Worm (Caenorhabditis elegans): Measurements from ENCODE around the gene Y51A2B.16.

Gene Y51A2B.16

DNA sequence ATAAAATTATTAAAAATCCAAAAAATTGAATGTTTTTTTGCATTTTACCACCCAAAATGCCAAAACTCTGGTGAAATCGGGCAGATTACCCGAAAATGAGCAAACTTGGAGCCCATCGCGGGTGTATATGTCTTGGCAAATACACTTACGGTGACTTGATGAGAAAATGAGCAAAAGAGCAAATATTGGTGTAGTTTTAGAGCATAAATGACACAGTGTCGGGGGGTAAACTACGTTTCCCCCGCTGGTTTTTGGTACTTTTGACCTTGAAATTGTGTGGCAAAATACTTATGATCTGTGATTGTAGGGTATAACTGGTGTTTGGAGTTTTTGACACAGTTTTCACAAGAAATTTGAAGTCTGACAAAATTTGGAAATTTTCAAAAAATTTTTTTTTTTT is 15.2 kb upstream of the Y51A2B.16 start, which contains the start of gene ZK262.2:
TSS of gene ZK262.2 (minus strand) at position 101 of the 400 bp plus-strand sequence.
- TF ChIP-seq ztf-6 (GFP tag; IDR thresholded peaks at IDR 0.05) = no peak
- no peak for TF ChIP-seq dpff-1 (tag; optimal IDR thresholded peaks at IDR 0.05)
- TF ChIP-seq somi-1 (GFP tag; optimal IDR thresholded peaks at IDR 0.05) = no peak
- no peak for TF ChIP-seq zfh-2 (GFP tag; conservative IDR thresholded peaks at IDR 0.05)
- no peak for TF ChIP-seq hsf-1 (GFP tag; IDR thresholded peaks at IDR 0.05)
- TF ChIP-seq madf-6 (GFP tag; IDR thresholded peaks at IDR 0.05) = no peak

DNA sequence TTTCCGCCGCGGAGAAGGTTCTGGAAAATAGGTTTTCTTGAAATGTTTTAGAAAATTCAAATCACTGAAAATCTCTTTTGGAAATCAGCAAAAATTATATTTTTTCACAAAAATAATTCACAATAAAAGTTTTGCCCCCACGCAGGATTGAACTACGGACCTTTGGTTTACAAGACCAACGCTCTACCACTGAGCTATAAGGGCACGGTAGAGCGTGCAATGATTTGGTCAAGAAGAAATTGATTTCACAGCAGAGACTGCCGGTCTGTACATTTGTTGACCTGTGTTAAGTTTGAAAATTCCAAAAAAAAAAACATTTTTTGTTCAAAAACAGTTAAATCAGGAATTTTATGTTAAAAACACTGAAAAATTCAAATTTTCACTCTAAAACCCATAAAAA is 14.6 kb upstream of the Y51A2B.16 start:
- TF ChIP-seq B0019.2 (GFP tag; conservative IDR thresholded peaks at IDR 0.05) (no peak), snpc-4 (GFP tag; optimal IDR thresholded peaks at IDR 0.05) (peak; percentile 60), snpc-4 (tag; optimal IDR thresholded peaks at IDR 0.05) (peak in 2 of 4 experiments; percentile 18 to 74), tlf-1 (GFP tag; optimal IDR thresholded peaks at IDR 0.05) (no peak), dpff-1 (tag; optimal IDR thresholded peaks at IDR 0.05) (no peak), mes-4 (tag; optimal IDR thresholded peaks at IDR 0.05) (no peak), hmg-20 (GFP tag; IDR thresholded peaks at IDR 0.05) (no peak), aptf-3 (GFP tag; IDR thresholded peaks at IDR 0.05) (no peak), snpc-1.1 (tag; optimal IDR thresholded peaks at IDR 0.05; ENCODE audit: insufficient read depth) (peak; percentile 44), F39B2.1 (GFP tag; IDR thresholded peaks at IDR 0.05) (no peak), lin-35 (GFP tag; optimal IDR thresholded peaks at IDR 0.05) (peak in 1 of 3 experiments; percentile 56), pha-4 (tag; optimal IDR thresholded peaks at IDR 0.05) (no peak), rcor-1 (GFP tag; IDR thresholded peaks at IDR 0.05) (peak; percentile 28; the same call in 1 of the 2 replicates), F55B11.4 (tag; optimal IDR thresholded peaks at IDR 0.05; ENCODE audit: borderline replicate concordance, insufficient read depth) (no peak), die-1 (tag; optimal IDR thresholded peaks at IDR 0.05) (peak; percentile 67), egl-44 (GFP tag; IDR thresholded peaks at IDR 0.05) (no peak), ztf-25 (GFP tag; IDR thresholded peaks at IDR 0.05) (peak; percentile 81; the same call in 1 of the 2 replicates), madf-6 (GFP tag; IDR thresholded peaks at IDR 0.05) (peak; percentile 60; the same call in 1 of the 2 replicates), hmg-1.2 (GFP tag; IDR thresholded peaks at IDR 0.05) (peak; percentile 64), nhr-80 (tag; optimal IDR thresholded peaks at IDR 0.05) (peak; percentile 2), rec-8 (tag; optimal IDR thresholded peaks at IDR 0.05) (peak in 1 of 2 experiments; percentile 33), F10E7.11 (tag; optimal IDR thresholded peaks at IDR 0.05) (no peak), akir-1 (GFP tag; optimal IDR thresholded peaks at IDR 0.05) (no peak), attf-5 (GFP tag; optimal IDR thresholded peaks at IDR 0.05) (peak; percentile 5), athp-1 (tag; optimal IDR thresholded peaks at IDR 0.05) (no peak), sea-2 (GFP tag; IDR thresholded peaks at IDR 0.05) (no peak), sdz-38 (tag; optimal IDR thresholded peaks at IDR 0.05) (no peak), ztf-3 (GFP tag; optimal IDR thresholded peaks at IDR 0.05) (no peak), F23B12.7 (tag; optimal IDR thresholded peaks at IDR 0.05; ENCODE audit: insufficient read depth) (peak; percentile 23), lin-54 (GFP tag; optimal IDR thresholded peaks at IDR 0.05) (peak; percentile 19), unc-130 (GFP tag; optimal IDR thresholded peaks at IDR 0.05) (peak; percentile 16), aptf-2 (GFP tag; conservative IDR thresholded peaks at IDR 0.05) (no peak), ceh-27 (GFP tag; optimal IDR thresholded peaks at IDR 0.05) (no peak), zfh-2 (GFP tag; conservative IDR thresholded peaks at IDR 0.05) (no peak), mxl-1 (tag; optimal IDR thresholded peaks at IDR 0.05) (peak; percentile 70), K11D2.4 (GFP tag; IDR thresholded peaks at IDR 0.05) (no peak), F33H1.4 (GFP tag; IDR thresholded peaks at IDR 0.05) (no peak), Y53G8AR.9 (GFP tag; conservative IDR thresholded peaks at IDR 0.05) (peak; percentile 38; the same call in 1 of the 2 replicates), nhr-179 (tag; optimal IDR thresholded peaks at IDR 0.05) (no peak), nfya-1 (tag; optimal IDR thresholded peaks at IDR 0.05; ENCODE audit: borderline replicate concordance, insufficient read depth) (no peak), rpc-1 (optimal IDR thresholded peaks at IDR 0.05) (peak; percentile 82), rpc-1 (tag; optimal IDR thresholded peaks at IDR 0.05) (peak; percentile 94), lin-26 (GFP tag; IDR thresholded peaks at IDR 0.05) (peak; percentile 79), ceh-100 (GFP tag; IDR thresholded peaks at IDR 0.05) (no peak)
